Worm (Caenorhabditis elegans) whole organism, young adult: ENCODE results near the gene Y57G11C.8.

Experiments
- C17E4.6 ChIP-seq: fragments of 200-800 bp; sonication (Bioruptor generic); IDR thresholded peaks from 2 replicates; pipeline ENCODE4 v1.3.6; 2022; ENCODE audit warnings: missing genetic modification reagents, missing genetic modification characterization, missing compliant biosample characterization
- F23B12.7 ChIP-seq: sonication (generic microtip); optimal IDR thresholded peaks from 2 replicates; lab custom pipeline; 2017; ENCODE audit warnings: missing genetic modification characterization, mild to moderate bottlenecking, missing compliant biosample characterization, antibody characterized with exemption, moderate library complexity; ENCODE audit not compliant: insufficient read depth
- F33H1.4 ChIP-seq: fragments of 200-800 bp; sonication (Bioruptor generic); IDR thresholded peaks from 2 replicates; pipeline ENCODE4 v1.3.6; 2022; ENCODE audit warnings: missing genetic modification reagents, missing genetic modification characterization, missing compliant biosample characterization
- F37B4.10 ChIP-seq: fragments of 200-800 bp; sonication (Bioruptor generic); IDR thresholded peaks from 2 replicates; pipeline ENCODE4 v1.3.6; 2022; ENCODE audit warnings: missing genetic modification characterization, missing compliant biosample characterization
- F39B2.1 ChIP-seq: fragments of 200-800 bp; sonication (Bioruptor generic); IDR thresholded peaks from 2 replicates; pipeline ENCODE4 v1.3.6; 2022; ENCODE audit warnings: missing genetic modification reagents, missing genetic modification characterization, missing compliant biosample characterization
- F52B5.7 ChIP-seq: sonication (generic microtip); optimal IDR thresholded peaks from 2 replicates; lab custom pipeline; 2016; ENCODE audit warnings: mild to moderate bottlenecking, missing genetic modification characterization, missing compliant biosample characterization
- K12H6.12 ChIP-seq: fragments of 200-800 bp; sonication (Bioruptor generic); optimal IDR thresholded peaks from 2 replicates; lab custom pipeline; 2018; ENCODE audit warnings: mild to moderate bottlenecking, missing genetic modification characterization, missing compliant biosample characterization
- Y53F4B.3 ChIP-seq: fragments of 200-800 bp; sonication (Bioruptor generic); IDR thresholded peaks from 2 replicates; pipeline ENCODE4 v1.3.6; 2022; ENCODE audit warnings: missing genetic modification reagents, missing genetic modification characterization, missing compliant biosample characterization
- Y53G8AR.9 ChIP-seq: fragments of 200-800 bp; sonication (Bioruptor generic); conservative IDR thresholded peaks from 2 replicates; pipeline ENCODE4 v1.3.6; 2022; ENCODE audit warnings: missing genetic modification reagents, missing genetic modification characterization, missing compliant biosample characterization
- Y56A3A.18 ChIP-seq: fragments of 200-800 bp; sonication (Bioruptor generic); IDR thresholded peaks from 2 replicates; pipeline ENCODE4 v1.3.6; 2022; ENCODE audit warnings: missing genetic modification reagents, missing genetic modification characterization, missing compliant biosample characterization
- Y95B8A.8 ChIP-seq: fragments of 200-800 bp; sonication (Bioruptor generic); IDR thresholded peaks from 2 replicates; pipeline ENCODE4 v1.3.6; 2022; ENCODE audit warnings: missing genetic modification reagents, missing genetic modification characterization, missing compliant biosample characterization
- akir-1 ChIP-seq: fragments of 200-800 bp; sonication (Bioruptor generic); optimal IDR thresholded peaks from 2 replicates; lab custom pipeline; 2018; ENCODE audit warnings: mild to moderate bottlenecking, missing genetic modification characterization, moderate library complexity, missing compliant biosample characterization
- atf-7 ChIP-seq: sonication (generic microtip); optimal IDR thresholded peaks from 2 replicates; lab custom pipeline; 2017; ENCODE audit warnings: mild to moderate bottlenecking, missing genetic modification characterization, missing compliant biosample characterization
- attf-6 ChIP-seq: fragments of 200-800 bp; sonication (Bioruptor generic); IDR thresholded peaks from 2 replicates; pipeline ENCODE4 v1.3.6; 2022; ENCODE audit warnings: missing genetic modification reagents, missing genetic modification characterization, missing compliant biosample characterization
- bed-2 ChIP-seq: fragments of 200-800 bp; sonication (Bioruptor generic); IDR thresholded peaks from 2 replicates; pipeline ENCODE4 v1.3.6; 2022; ENCODE audit warnings: missing genetic modification reagents, missing genetic modification characterization, missing compliant biosample characterization
- cebp-2 ChIP-seq: fragments of 200-800 bp; sonication (Bioruptor generic); IDR thresholded peaks from 2 replicates; pipeline ENCODE4 v1.3.6; 2022; ENCODE audit warnings: missing genetic modification characterization, missing compliant biosample characterization
- ceh-100 ChIP-seq: fragments of 200-800 bp; sonication (Bioruptor generic); IDR thresholded peaks from 2 replicates; pipeline ENCODE4 v1.3.6; 2022; ENCODE audit warnings: missing genetic modification reagents, missing genetic modification characterization, missing compliant biosample characterization
- ceh-79 ChIP-seq: sonication (generic microtip); optimal IDR thresholded peaks from 2 replicates; lab custom pipeline; 2017; ENCODE audit warnings: mild to moderate bottlenecking, missing genetic modification characterization, missing compliant biosample characterization
- ceh-91 ChIP-seq: fragments of 200-800 bp; sonication (Bioruptor generic); IDR thresholded peaks from 2 replicates; pipeline ENCODE4 v1.3.6; 2022; ENCODE audit warnings: missing genetic modification reagents, missing genetic modification characterization, missing compliant biosample characterization
- chd-7 ChIP-seq: sonication (generic microtip); optimal IDR thresholded peaks from 2 replicates; lab custom pipeline; 2016; ENCODE audit warnings: mild to moderate bottlenecking, missing genetic modification characterization, moderate library complexity, missing compliant biosample characterization
- die-1 ChIP-seq: sonication (generic microtip); optimal IDR thresholded peaks from 2 replicates; lab custom pipeline; 2016; ENCODE audit warnings: missing genotype, mild to moderate bottlenecking, missing genetic modification characterization, missing compliant biosample characterization
- dpff-1 ChIP-seq: sonication (generic microtip); optimal IDR thresholded peaks from 2 replicates; lab custom pipeline; 2017; ENCODE audit warnings: mild to moderate bottlenecking, missing genetic modification characterization, missing compliant biosample characterization
- ets-4 ChIP-seq: fragments of 200-800 bp; sonication (Bioruptor generic); optimal IDR thresholded peaks from 2 replicates; lab custom pipeline; 2018; ENCODE audit warnings: mild to moderate bottlenecking, missing genetic modification characterization, missing compliant biosample characterization
- gei-17 ChIP-seq: fragments of 200-800 bp; sonication (Bioruptor generic); optimal IDR thresholded peaks from 2 replicates; lab custom pipeline; 2018; ENCODE audit warnings: mild to moderate bottlenecking, missing genetic modification characterization, missing compliant biosample characterization
- him-1 ChIP-seq: sonication (generic microtip); optimal IDR thresholded peaks from 2 replicates; lab custom pipeline; 2016; ENCODE audit warnings: missing genotype, missing genetic modification reagents, missing genetic modification characterization, missing compliant biosample characterization
- hlh-12 ChIP-seq: sonication (generic microtip); optimal IDR thresholded peaks from 2 replicates; lab custom pipeline; 2016; ENCODE audit warnings: missing genetic modification characterization, missing compliant biosample characterization
- hmg-1.2 ChIP-seq: fragments of 200-800 bp; sonication (Bioruptor generic); IDR thresholded peaks from 2 replicates; pipeline ENCODE4 v1.3.6; 2022; ENCODE audit warnings: missing genetic modification reagents, missing genetic modification characterization, missing compliant biosample characterization
- hmg-20 ChIP-seq: fragments of 200-800 bp; sonication (Bioruptor generic); IDR thresholded peaks from 2 replicates; pipeline ENCODE4 v1.3.6; 2022; ENCODE audit warnings: missing genetic modification reagents, missing genetic modification characterization, missing compliant biosample characterization
- let-526 ChIP-seq: fragments of 200-800 bp; sonication (Bioruptor generic); IDR thresholded peaks from 2 replicates; pipeline ENCODE4 v1.3.6; 2022; ENCODE audit warnings: missing genetic modification reagents, missing genetic modification characterization, missing compliant biosample characterization
- lsy-27 ChIP-seq: sonication (generic microtip); optimal IDR thresholded peaks from 2 replicates; lab custom pipeline; 2017; ENCODE audit warnings: missing genetic modification characterization, mild to moderate bottlenecking, missing compliant biosample characterization, antibody characterized with exemption, missing genotype, borderline replicate concordance; ENCODE audit not compliant: insufficient read depth
- madf-6 ChIP-seq: fragments of 200-800 bp; sonication (Bioruptor generic); IDR thresholded peaks from 2 replicates; pipeline ENCODE4 v1.3.6; 2022; ENCODE audit warnings: missing genetic modification reagents, missing genetic modification characterization, missing compliant biosample characterization
- mes-4 ChIP-seq: sonication (generic microtip); optimal IDR thresholded peaks from 2 replicates; lab custom pipeline; 2016; ENCODE audit warnings: missing genotype, missing genetic modification characterization, missing compliant biosample characterization
- mxl-1 ChIP-seq: sonication (generic microtip); optimal IDR thresholded peaks from 2 replicates; lab custom pipeline; 2016; ENCODE audit warnings: missing genetic modification characterization, missing compliant biosample characterization
- nfya-2 ChIP-seq: fragments of 200-800 bp; sonication (Bioruptor generic); IDR thresholded peaks from 2 replicates; pipeline ENCODE4 v1.3.6; 2022; ENCODE audit warnings: missing genetic modification reagents, missing genetic modification characterization, missing compliant biosample characterization
- nhr-90 ChIP-seq: sonication (generic microtip); optimal IDR thresholded peaks from 2 replicates; lab custom pipeline; 2016; ENCODE audit warnings: missing genotype, mild to moderate bottlenecking, missing genetic modification characterization, missing compliant biosample characterization
- rec-8 ChIP-seq, 2 experiments: sonication (generic microtip); optimal IDR thresholded peaks; 2 replicates each; lab custom pipeline; 2016; ENCODE audit warnings: mild to moderate bottlenecking in 2 of 2, missing genetic modification characterization in 2 of 2, missing genetic modification reagents in 2 of 2, missing genotype in 2 of 2, missing biosample characterization in 1 of 2, missing compliant biosample characterization in 1 of 2, moderate library complexity in 1 of 2
- somi-1 ChIP-seq: fragments of 200-800 bp; sonication (Bioruptor generic); optimal IDR thresholded peaks from 2 replicates; lab custom pipeline; 2018; ENCODE audit warnings: mild to moderate bottlenecking, missing genetic modification characterization, missing compliant biosample characterization
- tbp1 ChIP-seq: fragments of 200-800 bp; sonication (Bioruptor generic); optimal IDR thresholded peaks from 2 replicates; lab custom pipeline; 2018; ENCODE audit warnings: mild to moderate bottlenecking, missing genetic modification characterization, missing compliant biosample characterization
- tbx-9 ChIP-seq: sonication (generic microtip); optimal IDR thresholded peaks from 2 replicates; lab custom pipeline; 2016; ENCODE audit warnings: borderline replicate concordance, missing genetic modification characterization, inconsistent platforms, missing compliant biosample characterization
- tlf-1 ChIP-seq: fragments of 200-800 bp; sonication (Bioruptor generic); optimal IDR thresholded peaks from 2 replicates; lab custom pipeline; 2018; ENCODE audit warnings: mild to moderate bottlenecking, missing genetic modification characterization, missing compliant biosample characterization
- xnd-1 ChIP-seq: sonication (generic microtip); optimal IDR thresholded peaks from 2 replicates; lab custom pipeline; 2016; ENCODE audit warnings: missing genotype, missing genetic modification reagents, missing genetic modification characterization, missing compliant biosample characterization
- zim-3 ChIP-seq: sonication (generic microtip); optimal IDR thresholded peaks from 2 replicates; lab custom pipeline; 2017; ENCODE audit warnings: mild to moderate bottlenecking, missing genetic modification characterization, moderate library complexity, missing compliant biosample characterization
- ztf-25 ChIP-seq: fragments of 200-800 bp; sonication (Bioruptor generic); IDR thresholded peaks from 2 replicates; pipeline ENCODE4 v1.3.6; 2022; ENCODE audit warnings: missing genetic modification reagents, missing genetic modification characterization, missing compliant biosample characterization
- ztf-28 ChIP-seq: fragments of 200-800 bp; sonication (Bioruptor generic); IDR thresholded peaks from 2 replicates; pipeline ENCODE4 v1.3.6; 2022; ENCODE audit warnings: missing genetic modification reagents, missing genetic modification characterization, missing compliant biosample characterization
- ztf-6 ChIP-seq: fragments of 200-800 bp; sonication (Bioruptor generic); IDR thresholded peaks from 2 replicates; pipeline ENCODE4 v1.3.6; 2022; ENCODE audit warnings: missing genetic modification reagents, missing genetic modification characterization, missing compliant biosample characterization

Gene Y57G11C.8

ce11 chrIV:14800931-14801330 lies 19.3 kb downstream of the Y57G11C.8 start:
- TF ChIP-seq ets-4 (GFP tag; lab: Kevin White, UChicago) (no peak), ztf-6 (GFP tag; lab: Robert Waterston, UW) (no peak), F39B2.1 (GFP tag; lab: Robert Waterston, UW) (no peak), somi-1 (GFP tag; lab: Kevin White, UChicago) (no peak), mes-4 (tag; lab: Kevin White, UChicago) (no peak)

ce11 chrIV:14802316-14802715 lies 20.7 kb downstream of the Y57G11C.8 start, which contains the start of gene Y57G11C.1142:
Gene Y57G11C.1142, plus strand, starts transcription at chrIV:14802616.
- no peak for TF ChIP-seq F52B5.7
- TF ChIP-seq dpff-1 (tag; lab: Kevin White, UChicago), result no peak
- no peak for TF ChIP-seq Y56A3A.18 (GFP tag; lab: Robert Waterston, UW)
- TF ChIP-seq K12H6.12, result no peak
- TF ChIP-seq Y95B8A.8 (GFP tag; lab: Robert Waterston, UW), result no peak
- no peak for TF ChIP-seq xnd-1
- no peak for TF ChIP-seq mxl-1
- no peak for TF ChIP-seq cebp-2
- no peak for TF ChIP-seq F37B4.10
- TF ChIP-seq him-1 (tag; lab: Kevin White, UChicago), result no peak
- TF ChIP-seq Y53F4B.3 (GFP tag; lab: Robert Waterston, UW), result no peak
- no peak for TF ChIP-seq ceh-100 (GFP tag; lab: Robert Waterston, UW)

DNA sequence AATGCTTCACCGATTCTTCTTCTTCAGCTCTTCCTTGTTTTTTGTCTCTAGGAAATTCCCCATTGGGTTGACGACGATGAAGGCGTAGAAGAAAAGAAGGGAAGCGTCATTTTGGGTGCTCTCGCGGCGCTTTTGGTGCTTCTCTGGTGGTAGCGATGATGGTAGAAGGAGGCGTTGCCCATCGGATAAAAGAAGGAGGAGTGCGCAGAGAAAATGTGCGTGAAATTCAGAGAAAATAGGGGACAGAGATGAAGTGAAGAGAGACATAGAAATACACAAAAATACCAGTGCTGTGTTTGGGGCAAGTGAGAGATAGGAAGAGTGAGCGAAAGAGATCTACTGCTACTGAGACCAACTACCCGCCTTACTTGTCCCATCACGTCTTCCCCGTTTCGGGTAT lies 25.3 kb downstream of the Y57G11C.8 start, which contains the start of gene oig-5:
TSS of gene oig-5 (plus strand) at position 301 of the 400 bp plus-strand sequence.
- TF ChIP-seq hlh-12 (no peak), ceh-79 (tag; lab: Kevin White, UChicago) (no peak), somi-1 (GFP tag; lab: Kevin White, UChicago) (no peak), zim-3 (tag; lab: Kevin White, UChicago) (no peak), attf-6 (GFP tag; lab: Robert Waterston, UW) (no peak), let-526 (GFP tag; lab: Robert Waterston, UW) (no peak), Y95B8A.8 (GFP tag; lab: Robert Waterston, UW) (no peak), tbx-9 (tag; lab: Kevin White, UChicago) (no peak), F23B12.7 (tag; lab: Kevin White, UChicago) (no peak), ztf-28 (GFP tag; lab: Robert Waterston, UW) (no peak), tbp1 (no peak), lsy-27 (tag; lab: Kevin White, UChicago) (no peak), F39B2.1 (GFP tag; lab: Robert Waterston, UW) (no peak), ztf-6 (GFP tag; lab: Robert Waterston, UW) (no peak), hmg-1.2 (no peak), gei-17 (GFP tag; lab: Kevin White, UChicago) (no peak), ceh-91 (no peak), hmg-20 (GFP tag; lab: Robert Waterston, UW) (no peak), nhr-90 (tag; lab: Kevin White, UChicago) (no peak)

DNA sequence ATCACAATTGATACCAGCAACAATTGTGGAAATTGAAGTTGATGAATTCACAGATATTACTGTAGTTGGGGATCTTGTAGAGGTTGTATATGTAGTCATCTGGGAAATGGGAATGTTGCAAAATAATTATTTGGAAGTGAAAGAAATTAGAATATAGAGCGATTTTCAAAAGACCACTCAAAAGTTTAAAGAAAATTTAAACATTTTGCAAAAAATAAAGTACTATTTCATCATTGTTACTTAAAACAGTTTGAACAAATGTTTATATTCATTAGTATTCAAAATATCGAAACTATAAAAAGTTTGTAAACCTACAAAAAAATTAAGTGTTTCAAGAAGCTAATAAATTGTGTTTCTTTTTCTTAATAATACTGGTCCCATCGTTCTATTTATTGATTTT lies 34.7 kb downstream of the Y57G11C.8 start, which contains the start of gene Y57G11C.46:
TSS of gene Y57G11C.46 (minus strand) at position 101 of the 400 bp plus-strand sequence.
- TF ChIP-seq hmg-20 (GFP tag; lab: Robert Waterston, UW) (no peak), tbx-9 (tag; lab: Kevin White, UChicago) (no peak), F33H1.4 (GFP tag; lab: Robert Waterston, UW) (no peak), Y53G8AR.9 (GFP tag; lab: Robert Waterston, UW) (no peak), rec-8 (tag; optimal IDR thresholded peaks at IDR 0.05; lab: Kevin White, UChicago) (no peak), die-1 (tag; lab: Kevin White, UChicago) (no peak), akir-1 (GFP tag; lab: Kevin White, UChicago) (no peak), nfya-2 (GFP tag; lab: Robert Waterston, UW) (no peak), xnd-1 (no peak), C17E4.6 (GFP tag; lab: Robert Waterston, UW) (no peak), atf-7 (tag; lab: Kevin White, UChicago) (no peak), ceh-79 (tag; lab: Kevin White, UChicago) (no peak), bed-2 (GFP tag; lab: Robert Waterston, UW) (no peak), tlf-1 (GFP tag; lab: Kevin White, UChicago) (no peak), madf-6 (GFP tag; lab: Robert Waterston, UW) (no peak), chd-7 (tag; lab: Kevin White, UChicago) (no peak), ztf-25 (no peak), attf-6 (GFP tag; lab: Robert Waterston, UW) (no peak)
